Fruit fly (Drosophila melanogaster) whole organism: ENCODE measurements around the gene CG12301.

ENCODE experiments used
- CG8478 ChIP-seq: fragments of >200 bp; optimal IDR thresholded peaks from 2 replicates; lab custom pipeline; 2018; ENCODE audit warnings: inconsistent platforms
- EcR ChIP-seq, 2 experiments: fragments of >200 bp; optimal IDR thresholded peaks; 2 replicates each; lab custom pipeline; 2017; ENCODE audit warnings: missing biosample characterization in 2 of 2, missing genetic modification characterization in 2 of 2, missing genetic modification reagents in 2 of 2
- pan ChIP-seq: fragments of >200 bp; optimal IDR thresholded peaks from 2 replicates; lab custom pipeline; 2017
- usp ChIP-seq: fragments of >200 bp; optimal IDR thresholded peaks from 2 replicates; lab custom pipeline; 2017; ENCODE audit warnings: missing biosample characterization, missing genetic modification characterization, mixed read lengths

DNA sequence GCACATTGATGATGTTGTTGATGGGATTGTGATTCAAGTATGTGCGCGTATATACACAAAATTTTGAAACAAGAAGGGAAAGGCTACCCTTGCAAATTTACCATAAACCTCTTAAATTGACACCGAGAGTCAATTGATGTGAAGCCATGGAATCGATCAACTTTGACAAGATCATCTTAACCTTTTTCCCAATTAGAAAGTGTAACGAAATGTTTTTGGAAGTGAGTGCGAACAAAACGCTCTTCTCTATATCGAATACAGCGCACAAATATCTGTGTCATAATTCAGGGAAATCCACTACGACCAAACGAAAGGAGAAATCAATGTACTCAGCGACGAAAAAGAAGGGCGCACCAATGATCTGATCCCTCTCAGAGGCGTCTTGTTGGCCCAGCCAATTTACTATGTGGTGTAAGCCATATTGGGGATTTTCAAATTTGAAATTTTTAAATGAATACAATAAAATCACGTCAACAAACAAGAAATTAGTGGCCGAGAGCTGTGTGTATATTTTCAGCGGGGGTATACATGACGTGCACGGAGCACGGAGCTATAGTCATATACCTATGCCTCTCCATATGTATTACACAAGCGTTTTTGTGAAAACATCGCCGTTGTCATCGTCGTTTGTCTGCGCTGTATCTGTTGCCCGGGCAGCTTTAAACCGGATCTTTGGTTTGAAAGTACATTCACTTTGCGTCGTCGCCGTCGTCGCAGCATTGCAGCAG is 47.0 kb upstream of the CG12301 start:
- TF ChIP-seq usp (GFP tag; lab: Kevin White, UChicago), result no peak
- no peak for TF ChIP-seq pan
- TF ChIP-seq EcR (GFP tag; optimal IDR thresholded peaks at IDR 0.05; lab: Kevin White, UChicago), result no peak
- no peak for TF ChIP-seq CG8478 (lab: Kevin White, UChicago)
